Fruit fly (Drosophila melanogaster) whole organism: ENCODE measurements around the gene CG13457.

ENCODE experiments used
- pan ChIP-seq: fragments of >200 bp; optimal IDR thresholded peaks from 2 replicates; lab custom pipeline; 2017
- psq ChIP-seq: fragments of >200 bp; optimal IDR thresholded peaks from 2 replicates; lab custom pipeline; 2017

- no peak for TF ChIP-seq pan (lab: Kevin White, UChicago)
- TF ChIP-seq psq: no peak
Observed at dm6 chr3L:15162005-15162404, 30.8 kb upstream of the CG13457 start.
